Worm (Caenorhabditis elegans): ENCODE measurements around the gene ocam-1.

ce11 chrV:14187104-14187503, 19.6 kb upstream of the ocam-1 start:
- TF ChIP-seq flt-1 (GFP tag; IDR thresholded peaks at IDR 0.05) (no peak), med-1 (GFP tag; optimal IDR thresholded peaks at IDR 0.05; ENCODE audit: insufficient read depth) (no peak), T22C8.4 (GFP tag; IDR thresholded peaks at IDR 0.05) (no peak), ref-1 (GFP tag; conservative IDR thresholded peaks at IDR 0.05) (no peak), tab-1 (GFP tag; IDR thresholded peaks at IDR 0.05) (no peak), klf-2 (GFP tag; conservative IDR thresholded peaks at IDR 0.05) (no peak), ztf-29 (GFP tag; IDR thresholded peaks at IDR 0.05) (no peak), ztf-23 (GFP tag; IDR thresholded peaks at IDR 0.05) (no peak), cog-1 (tag; optimal IDR thresholded peaks at IDR 0.05) (no peak)

All from whole organism, midembryonic.